Fruit fly (Drosophila melanogaster) whole organism, embryonic: ENCODE results near the gene mxc.

Experiments
- CG15514 ChIP-seq: fragments of 200-800 bp; sonication (Bioruptor generic); optimal IDR thresholded peaks from 3 replicates; lab custom pipeline; 2017; ENCODE audit warnings: missing biosample characterization, missing genetic modification characterization, mild to moderate bottlenecking, moderate library complexity, missing genetic modification reagents
- Rx ChIP-seq: fragments of 200-800 bp; sonication (Bioruptor generic); IDR thresholded peaks from 2 replicates; pipeline ENCODE4 v1.3.6; 2022; ENCODE audit warnings: missing biosample characterization, missing genetic modification characterization

DNA sequence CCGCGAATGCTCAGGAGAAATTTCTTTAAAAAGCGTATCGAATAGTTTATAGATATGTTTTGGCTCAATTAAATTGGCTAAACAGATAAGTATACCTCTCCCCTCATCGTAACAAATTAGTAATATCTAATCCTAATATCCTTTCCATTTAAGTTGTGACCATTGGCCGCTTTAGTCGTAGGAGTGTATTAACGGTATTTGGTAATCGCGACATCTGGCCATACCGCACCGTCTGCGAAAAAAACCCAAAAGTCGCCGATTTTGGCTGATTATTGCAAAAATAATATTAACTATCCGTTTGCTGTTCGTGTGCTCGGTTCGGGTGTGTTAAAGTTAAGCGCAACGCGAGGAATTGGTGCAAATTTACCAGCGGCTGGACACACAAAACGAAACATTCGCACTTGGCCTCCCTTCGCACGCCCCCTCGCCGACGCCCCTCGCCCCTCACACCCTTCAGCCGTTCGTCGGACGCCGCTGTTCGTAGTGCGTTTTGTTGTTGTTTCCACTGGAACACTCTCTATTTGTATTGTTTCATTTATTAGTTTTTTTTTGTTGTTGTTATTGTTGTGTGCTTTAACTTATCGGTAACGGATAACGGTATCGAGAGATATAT is 4.0 kb upstream of the mxc start, which contains the start of the genes amx and Dsor1:
- no peak for TF ChIP-seq Rx (GFP tag; lab: Robert Waterston, UW)
- no peak for TF ChIP-seq CG15514 (GFP tag; lab: Kevin White, UChicago)
